Fruit fly (Drosophila melanogaster) whole organism, prepupa: ENCODE results near the gene CG2975.

ENCODE experiments used
- Blimp-1 ChIP-seq: fragments of 200-800 bp; sonication (Bioruptor generic); optimal IDR thresholded peaks from 3 replicates; lab custom pipeline; 2017; ENCODE audit warnings: missing biosample characterization, missing genetic modification characterization, mild to moderate bottlenecking, moderate library complexity, missing genetic modification reagents
- CG1621 ChIP-seq: fragments of 200-800 bp; sonication (Bioruptor generic); optimal IDR thresholded peaks from 3 replicates; lab custom pipeline; 2018; ENCODE audit warnings: missing biosample characterization, mild to moderate bottlenecking, missing genetic modification characterization
- CG32006 ChIP-seq: fragments of 200-800 bp; sonication (Bioruptor generic); optimal IDR thresholded peaks from 3 replicates; lab custom pipeline; 2017; ENCODE audit warnings: missing biosample characterization, mild to moderate bottlenecking, missing genetic modification characterization
- CG8319 ChIP-seq: fragments of 200-800 bp; sonication (Bioruptor generic); optimal IDR thresholded peaks from 3 replicates; lab custom pipeline; 2016; ENCODE audit warnings: missing biosample characterization, missing genetic modification characterization
- CG9139 ChIP-seq: fragments of 200-800 bp; sonication (Bioruptor generic); optimal IDR thresholded peaks from 3 replicates; lab custom pipeline; 2017; ENCODE audit warnings: missing biosample characterization, mild to moderate bottlenecking, missing genetic modification characterization
- Ets21C ChIP-seq: fragments of 200-800 bp; sonication (Bioruptor generic); optimal IDR thresholded peaks from 3 replicates; lab custom pipeline; 2016; ENCODE audit warnings: missing biosample characterization, missing genetic modification characterization
- OdsH ChIP-seq: fragments of 200-800 bp; sonication (Bioruptor generic); optimal IDR thresholded peaks from 3 replicates; lab custom pipeline; 2016; ENCODE audit warnings: missing biosample characterization, missing genetic modification characterization
- achi ChIP-seq: fragments of 200-800 bp; sonication (Bioruptor generic); optimal IDR thresholded peaks from 3 replicates; lab custom pipeline; 2016; ENCODE audit warnings: missing biosample characterization, missing genetic modification characterization
- acj6 ChIP-seq: fragments of 200-800 bp; sonication (Bioruptor generic); optimal IDR thresholded peaks from 3 replicates; lab custom pipeline; 2016; ENCODE audit warnings: missing biosample characterization, missing genetic modification characterization
- dsx ChIP-seq: fragments of 200-800 bp; optimal IDR thresholded peaks from 3 replicates; lab custom pipeline; 2019; ENCODE audit warnings: missing biosample characterization, mild to moderate bottlenecking, missing genetic modification characterization, moderate library complexity; ENCODE audit not compliant: poor library complexity, severe bottlenecking
- fd85E ChIP-seq: fragments of 200-800 bp; sonication (Bioruptor generic); optimal IDR thresholded peaks from 3 replicates; lab custom pipeline; 2016; ENCODE audit warnings: missing biosample characterization, missing genetic modification characterization
- pdm3 ChIP-seq: fragments of 200-800 bp; sonication (Bioruptor generic); optimal IDR thresholded peaks from 3 replicates; lab custom pipeline; 2016; ENCODE audit warnings: missing biosample characterization, missing genetic modification characterization
- spab ChIP-seq: fragments of 200-800 bp; sonication (Bioruptor generic); optimal IDR thresholded peaks from 2 replicates; lab custom pipeline; 2017; ENCODE audit warnings: missing biosample characterization, mild to moderate bottlenecking, missing genetic modification characterization, missing genetic modification reagents

dm6 chr2L:2840311-2840710 lies 387 bp downstream of the CG2975 start:
- TF ChIP-seq CG1621 (tag; lab: Kevin White, UChicago): no peak
- no peak for TF ChIP-seq CG9139 (GFP tag; lab: Kevin White, UChicago)
- no peak for TF ChIP-seq fd85E (GFP tag; lab: Kevin White, UChicago)
- no peak for TF ChIP-seq dsx (GFP tag; lab: Kevin White, UChicago)
- no peak for TF ChIP-seq achi (GFP tag; lab: Kevin White, UChicago)
- TF ChIP-seq CG32006 (GFP tag; lab: Kevin White, UChicago): no peak
- no peak for TF ChIP-seq CG8319 (GFP tag; lab: Kevin White, UChicago)
- TF ChIP-seq spab (GFP tag; lab: Kevin White, UChicago): no peak
- TF ChIP-seq acj6: no peak
- no peak for TF ChIP-seq Ets21C (GFP tag; lab: Kevin White, UChicago)
- no peak for TF ChIP-seq pdm3 (GFP tag; lab: Kevin White, UChicago)
- no peak for TF ChIP-seq OdsH (GFP tag; lab: Kevin White, UChicago)
- no peak for TF ChIP-seq Blimp-1 (GFP tag; lab: Kevin White, UChicago)
